Fruit fly (Drosophila melanogaster) whole organism: ENCODE measurements around the gene CG1572.

ENCODE experiments used
- EcR ChIP-seq, 2 experiments: fragments of >200 bp; optimal IDR thresholded peaks; 2 replicates each; lab custom pipeline; 2017; ENCODE audit warnings: missing biosample characterization in 2 of 2, missing genetic modification characterization in 2 of 2, missing genetic modification reagents in 2 of 2
- psq ChIP-seq: fragments of >200 bp; optimal IDR thresholded peaks from 2 replicates; lab custom pipeline; 2017
- usp ChIP-seq: fragments of >200 bp; optimal IDR thresholded peaks from 2 replicates; lab custom pipeline; 2017; ENCODE audit warnings: missing biosample characterization, missing genetic modification characterization, mixed read lengths

dm6 chrX:11527088-11527635 is 31.3 kb downstream of the CG1572 start:
- TF ChIP-seq EcR (GFP tag; optimal IDR thresholded peaks at IDR 0.05; lab: Kevin White, UChicago) (no peak), usp (GFP tag; lab: Kevin White, UChicago) (no peak), psq (no peak)
